Fruit fly (Drosophila melanogaster) whole organism, prepupa: ENCODE measurements around the gene Npc2d.
A peak's percentile ranks its signal among the peaks of the same experiment; 100 is the strongest.

ENCODE experiments used
- Blimp-1 ChIP-seq: fragments of 200-800 bp; sonication (Bioruptor generic); optimal IDR thresholded peaks from 3 replicates; lab custom pipeline; 2017; ENCODE audit warnings: missing biosample characterization, missing genetic modification characterization, mild to moderate bottlenecking, moderate library complexity, missing genetic modification reagents
- CG10631 ChIP-seq: fragments of 200-800 bp; sonication (Bioruptor generic); optimal IDR thresholded peaks from 2 replicates; lab custom pipeline; 2016; ENCODE audit warnings: missing biosample characterization, missing genetic modification characterization
- CG10669 ChIP-seq: fragments of 200-800 bp; sonication (Bioruptor generic); optimal IDR thresholded peaks from 3 replicates; lab custom pipeline; 2018; ENCODE audit warnings: missing biosample characterization, mild to moderate bottlenecking, missing genetic modification characterization, moderate library complexity
- CG11294 ChIP-seq: fragments of 200-800 bp; sonication (Bioruptor generic); IDR thresholded peaks from 2 replicates; pipeline ENCODE4 v1.3.6; 2022; ENCODE audit warnings: missing biosample characterization, missing genetic modification characterization
- CG11762 ChIP-seq: fragments of 200-800 bp; sonication (Bioruptor generic); optimal IDR thresholded peaks from 3 replicates; lab custom pipeline; 2016; ENCODE audit warnings: missing biosample characterization, missing genetic modification characterization; ENCODE audit not compliant: insufficient read depth
- CG11902 ChIP-seq: fragments of 200-800 bp; sonication (Bioruptor generic); optimal IDR thresholded peaks from 3 replicates; lab custom pipeline; 2016; ENCODE audit warnings: missing biosample characterization, missing genetic modification characterization
- CG1621 ChIP-seq: fragments of 200-800 bp; sonication (Bioruptor generic); optimal IDR thresholded peaks from 3 replicates; lab custom pipeline; 2018; ENCODE audit warnings: missing biosample characterization, mild to moderate bottlenecking, missing genetic modification characterization
- CG16779 ChIP-seq: fragments of 200-800 bp; sonication (Bioruptor generic); optimal IDR thresholded peaks from 3 replicates; lab custom pipeline; 2017; ENCODE audit warnings: missing biosample characterization, mild to moderate bottlenecking, missing genetic modification characterization
- CG3032 ChIP-seq: fragments of 200-800 bp; optimal IDR thresholded peaks from 2 replicates; lab custom pipeline; 2019; ENCODE audit warnings: missing biosample characterization, mild to moderate bottlenecking, missing genetic modification characterization, moderate library complexity
- CG31627 ChIP-seq: fragments of 200-800 bp; sonication (Bioruptor generic); optimal IDR thresholded peaks from 3 replicates; lab custom pipeline; 2016; ENCODE audit warnings: missing biosample characterization, missing genetic modification characterization
- CG32006 ChIP-seq: fragments of 200-800 bp; sonication (Bioruptor generic); optimal IDR thresholded peaks from 3 replicates; lab custom pipeline; 2017; ENCODE audit warnings: missing biosample characterization, mild to moderate bottlenecking, missing genetic modification characterization
- CG34406 ChIP-seq: fragments of 200-800 bp; sonication (Bioruptor generic); optimal IDR thresholded peaks from 3 replicates; lab custom pipeline; 2016; ENCODE audit warnings: missing biosample characterization, missing genetic modification characterization
- CG3919 ChIP-seq: fragments of 200-800 bp; sonication (Bioruptor generic); optimal IDR thresholded peaks from 3 replicates; lab custom pipeline; 2016; ENCODE audit warnings: missing biosample characterization, missing genetic modification characterization
- CG4318 ChIP-seq: fragments of 200-800 bp; sonication (Bioruptor generic); optimal IDR thresholded peaks from 3 replicates; lab custom pipeline; 2017; ENCODE audit warnings: missing biosample characterization, mild to moderate bottlenecking, missing genetic modification characterization
- CG6163 ChIP-seq: fragments of 200-800 bp; sonication (Bioruptor generic); IDR thresholded peaks from 3 replicates; pipeline ENCODE4 v1.3.6; 2022; ENCODE audit warnings: missing biosample characterization, missing genetic modification characterization
- CG6276 ChIP-seq: fragments of 200-800 bp; sonication (Bioruptor generic); optimal IDR thresholded peaks from 2 replicates; lab custom pipeline; 2017; ENCODE audit warnings: missing biosample characterization, mild to moderate bottlenecking, missing genetic modification characterization
- CG6792 ChIP-seq: fragments of 200-800 bp; sonication (Bioruptor generic); optimal IDR thresholded peaks from 3 replicates; lab custom pipeline; 2016; ENCODE audit warnings: missing biosample characterization, missing genetic modification characterization
- CG6808 ChIP-seq: fragments of 200-800 bp; sonication (Bioruptor generic); optimal IDR thresholded peaks from 3 replicates; lab custom pipeline; 2017; ENCODE audit warnings: missing biosample characterization, missing genetic modification characterization, mild to moderate bottlenecking, moderate library complexity, missing genetic modification reagents
- CG6854 ChIP-seq: fragments of 200-800 bp; sonication (Bioruptor generic); optimal IDR thresholded peaks from 2 replicates; lab custom pipeline; 2017; ENCODE audit warnings: missing biosample characterization, mild to moderate bottlenecking, missing genetic modification characterization
- CG8119 ChIP-seq: fragments of 200-800 bp; sonication (Bioruptor generic); IDR thresholded peaks from 3 replicates; pipeline ENCODE4 v1.3.6; 2022; ENCODE audit warnings: missing biosample characterization, missing genetic modification characterization
- CG8319 ChIP-seq: fragments of 200-800 bp; sonication (Bioruptor generic); optimal IDR thresholded peaks from 3 replicates; lab custom pipeline; 2016; ENCODE audit warnings: missing biosample characterization, missing genetic modification characterization
- CG9139 ChIP-seq: fragments of 200-800 bp; sonication (Bioruptor generic); optimal IDR thresholded peaks from 3 replicates; lab custom pipeline; 2017; ENCODE audit warnings: missing biosample characterization, mild to moderate bottlenecking, missing genetic modification characterization
- Eip75B ChIP-seq: fragments of 200-800 bp; sonication (Bioruptor generic); optimal IDR thresholded peaks from 3 replicates; lab custom pipeline; 2016; ENCODE audit warnings: missing biosample characterization, missing genetic modification characterization
- Eip78C ChIP-seq: fragments of 200-800 bp; sonication (Bioruptor generic); peaks from one replicate; lab custom pipeline; 2016; ENCODE audit warnings: missing biosample characterization, missing genetic modification characterization
- Eip93F ChIP-seq: fragments of 200-800 bp; sonication (Bioruptor generic); optimal IDR thresholded peaks from 2 replicates; lab custom pipeline; 2016; ENCODE audit warnings: missing biosample characterization, mild to moderate bottlenecking, missing genetic modification characterization
- Ets21C ChIP-seq: fragments of 200-800 bp; sonication (Bioruptor generic); optimal IDR thresholded peaks from 3 replicates; lab custom pipeline; 2016; ENCODE audit warnings: missing biosample characterization, missing genetic modification characterization
- Ets96B ChIP-seq: fragments of 200-800 bp; optimal IDR thresholded peaks from 2 replicates; lab custom pipeline; 2019; ENCODE audit warnings: missing biosample characterization, mild to moderate bottlenecking, missing genetic modification characterization, moderate library complexity
- Gug ChIP-seq: fragments of 200-800 bp; sonication (Bioruptor generic); IDR thresholded peaks from 2 replicates; pipeline ENCODE4 v1.3.6; 2022; ENCODE audit warnings: missing biosample characterization, missing genetic modification characterization
- Lpt ChIP-seq: fragments of 200-800 bp; sonication (Bioruptor generic); optimal IDR thresholded peaks from 3 replicates; lab custom pipeline; 2016; ENCODE audit warnings: missing biosample characterization, missing genetic modification characterization
- Met ChIP-seq: fragments of 200-800 bp; sonication (Bioruptor generic); optimal IDR thresholded peaks from 3 replicates; lab custom pipeline; 2016; ENCODE audit warnings: missing biosample characterization, missing genetic modification characterization
- Sox102F ChIP-seq: fragments of 200-800 bp; sonication (Bioruptor generic); optimal IDR thresholded peaks from 2 replicates; lab custom pipeline; 2016; ENCODE audit warnings: missing biosample characterization, mild to moderate bottlenecking, missing genetic modification characterization
- Sox14 ChIP-seq: fragments of 200-800 bp; sonication (Bioruptor generic); optimal IDR thresholded peaks from 3 replicates; lab custom pipeline; 2016; ENCODE audit warnings: missing biosample characterization, missing genetic modification characterization
- Sox15 ChIP-seq: fragments of 200-800 bp; sonication (Bioruptor generic); optimal IDR thresholded peaks from 3 replicates; lab custom pipeline; 2016; ENCODE audit warnings: missing biosample characterization, missing genetic modification characterization
- achi ChIP-seq: fragments of 200-800 bp; sonication (Bioruptor generic); optimal IDR thresholded peaks from 3 replicates; lab custom pipeline; 2016; ENCODE audit warnings: missing biosample characterization, missing genetic modification characterization
- acj6 ChIP-seq: fragments of 200-800 bp; sonication (Bioruptor generic); optimal IDR thresholded peaks from 3 replicates; lab custom pipeline; 2016; ENCODE audit warnings: missing biosample characterization, missing genetic modification characterization
- dac ChIP-seq: fragments of 200-800 bp; sonication (Bioruptor generic); optimal IDR thresholded peaks from 2 replicates; lab custom pipeline; 2017; ENCODE audit warnings: missing biosample characterization, mild to moderate bottlenecking, missing genetic modification characterization
- dsx ChIP-seq: fragments of 200-800 bp; optimal IDR thresholded peaks from 3 replicates; lab custom pipeline; 2019; ENCODE audit warnings: missing biosample characterization, mild to moderate bottlenecking, missing genetic modification characterization, moderate library complexity; ENCODE audit not compliant: poor library complexity, severe bottlenecking
- eg ChIP-seq: fragments of 200-800 bp; sonication (Bioruptor generic); IDR thresholded peaks from 3 replicates; pipeline ENCODE4 v1.3.6; 2022; ENCODE audit warnings: missing biosample characterization, missing genetic modification characterization
- esn ChIP-seq: fragments of 200-800 bp; sonication (Bioruptor generic); optimal IDR thresholded peaks from 2 replicates; lab custom pipeline; 2016; ENCODE audit warnings: missing biosample characterization, mild to moderate bottlenecking, missing genetic modification characterization, moderate library complexity
- fd59A ChIP-seq: fragments of 200-800 bp; sonication (Bioruptor generic); optimal IDR thresholded peaks from 2 replicates; lab custom pipeline; 2017; ENCODE audit warnings: missing biosample characterization, mild to moderate bottlenecking, missing genetic modification characterization, missing genetic modification reagents
- fkh ChIP-seq: fragments of 200-800 bp; sonication (Bioruptor generic); optimal IDR thresholded peaks from 3 replicates; lab custom pipeline; 2017; ENCODE audit warnings: missing biosample characterization, mild to moderate bottlenecking, missing genetic modification characterization, moderate library complexity
- net ChIP-seq: fragments of 200-800 bp; sonication (Bioruptor generic); optimal IDR thresholded peaks from 3 replicates; lab custom pipeline; 2016; ENCODE audit warnings: missing biosample characterization, missing genetic modification characterization
- pdm3 ChIP-seq: fragments of 200-800 bp; sonication (Bioruptor generic); optimal IDR thresholded peaks from 3 replicates; lab custom pipeline; 2016; ENCODE audit warnings: missing biosample characterization, missing genetic modification characterization
- spab ChIP-seq: fragments of 200-800 bp; sonication (Bioruptor generic); optimal IDR thresholded peaks from 2 replicates; lab custom pipeline; 2017; ENCODE audit warnings: missing biosample characterization, mild to moderate bottlenecking, missing genetic modification characterization, missing genetic modification reagents
- svp ChIP-seq: fragments of 200-800 bp; sonication (Bioruptor generic); peaks from one replicate; lab custom pipeline; 2016; ENCODE audit warnings: missing biosample characterization, missing genetic modification characterization
- vri ChIP-seq: fragments of 200-800 bp; sonication (Bioruptor generic); optimal IDR thresholded peaks from 3 replicates; lab custom pipeline; 2016; ENCODE audit warnings: missing biosample characterization, mild to moderate bottlenecking, missing genetic modification characterization

Npc2d gene

dm6 chr3R:10087206-10087927, 31.5 kb upstream of the Npc2d start (continued):
- TF ChIP-seq pdm3 (GFP tag; lab: Kevin White, UChicago) (peak; percentile 95), fkh (GFP tag; lab: Kevin White, UChicago) (peak; percentile 79), dac (GFP tag; lab: Kevin White, UChicago) (peak; percentile 73), achi (GFP tag; lab: Kevin White, UChicago) (peak; percentile 91), CG16779 (tag; lab: Kevin White, UChicago) (peak; percentile 66), CG6808 (peak; percentile 84), CG3919 (GFP tag; lab: Kevin White, UChicago) (peak; percentile 95), CG6276 (GFP tag; lab: Kevin White, UChicago) (peak; percentile 66), CG6792 (GFP tag; lab: Kevin White, UChicago) (peak; percentile 90), CG1621 (tag; lab: Kevin White, UChicago) (peak; percentile 88), Blimp-1 (GFP tag; lab: Kevin White, UChicago) (peak; percentile 23), vri (peak; percentile 91), Eip93F (GFP tag; lab: Kevin White, UChicago) (peak; percentile 39), CG31627 (GFP tag; lab: Kevin White, UChicago) (peak; percentile 90), CG11762 (GFP tag; lab: Kevin White, UChicago) (peak; percentile 91), CG10631 (GFP tag; lab: Kevin White, UChicago) (peak; percentile 95), CG3032 (peak; percentile 88), CG6854 (GFP tag; lab: Kevin White, UChicago) (no peak), esn (peak; percentile 88)

dm6 chr3R:10086683-10087082, 30.8 kb upstream of the Npc2d start:
- no peak for TF ChIP-seq Eip75B (GFP tag; lab: Kevin White, UChicago)
- TF ChIP-seq Met: no peak
- TF ChIP-seq dsx (GFP tag; lab: Kevin White, UChicago): no peak
- no peak for TF ChIP-seq svp (GFP tag; lab: Kevin White, UChicago)
- TF ChIP-seq CG9139 (GFP tag; lab: Kevin White, UChicago): no peak
- no peak for TF ChIP-seq Sox102F (GFP tag; lab: Kevin White, UChicago)
- peak; percentile 3 for TF ChIP-seq Sox14 (GFP tag; lab: Kevin White, UChicago)
- no peak for TF ChIP-seq fkh (GFP tag; lab: Kevin White, UChicago)
- TF ChIP-seq Eip93F (GFP tag; lab: Kevin White, UChicago): no peak
- TF ChIP-seq CG6276 (GFP tag; lab: Kevin White, UChicago): no peak
- TF ChIP-seq CG11902 (GFP tag; lab: Kevin White, UChicago): no peak
- TF ChIP-seq CG8119: no peak
- no peak for TF ChIP-seq CG34406
- TF ChIP-seq achi (GFP tag; lab: Kevin White, UChicago): no peak
- no peak for TF ChIP-seq pdm3 (GFP tag; lab: Kevin White, UChicago)
- no peak for TF ChIP-seq Gug
- peak; percentile 7 for TF ChIP-seq CG10669 (GFP tag; lab: Kevin White, UChicago)
- TF ChIP-seq fd59A (GFP tag; lab: Kevin White, UChicago): no peak
- no peak for TF ChIP-seq CG6163 (GFP tag; lab: Robert Waterston, UW)
- TF ChIP-seq eg (GFP tag; lab: Robert Waterston, UW): no peak
- TF ChIP-seq CG31627 (GFP tag; lab: Kevin White, UChicago): no peak
- no peak for TF ChIP-seq CG10631 (GFP tag; lab: Kevin White, UChicago)
- TF ChIP-seq CG4318 (GFP tag; lab: Kevin White, UChicago): no peak
- TF ChIP-seq spab (GFP tag; lab: Kevin White, UChicago): no peak
- peak; percentile 3 for TF ChIP-seq acj6 (GFP tag; lab: Kevin White, UChicago)
- no peak for TF ChIP-seq CG32006
- TF ChIP-seq CG6808: no peak
- no peak for TF ChIP-seq net (GFP tag; lab: Kevin White, UChicago)
- no peak for TF ChIP-seq Ets21C (GFP tag; lab: Kevin White, UChicago)
- no peak for TF ChIP-seq CG1621 (tag; lab: Kevin White, UChicago)
- no peak for TF ChIP-seq CG8319 (GFP tag; lab: Kevin White, UChicago)
- TF ChIP-seq Ets96B (tag; lab: Kevin White, UChicago): no peak
- TF ChIP-seq Lpt: no peak
- TF ChIP-seq CG6792 (GFP tag; lab: Kevin White, UChicago): no peak
- TF ChIP-seq CG11294 (GFP tag; lab: Robert Waterston, UW): 0 out of 2 replicates have a peak, but pooled peaks have one; percentile 9
- no peak for TF ChIP-seq Blimp-1 (GFP tag; lab: Kevin White, UChicago)
- peak; percentile 75 for TF ChIP-seq Eip78C (GFP tag; lab: Kevin White, UChicago)
- no peak for TF ChIP-seq Sox15 (GFP tag; lab: Kevin White, UChicago)
- TF ChIP-seq, all 60 proteins: peak for 5
